Fruit fly (Drosophila melanogaster): ENCODE results near the gene CG7992.

Gene CG7992

DNA sequence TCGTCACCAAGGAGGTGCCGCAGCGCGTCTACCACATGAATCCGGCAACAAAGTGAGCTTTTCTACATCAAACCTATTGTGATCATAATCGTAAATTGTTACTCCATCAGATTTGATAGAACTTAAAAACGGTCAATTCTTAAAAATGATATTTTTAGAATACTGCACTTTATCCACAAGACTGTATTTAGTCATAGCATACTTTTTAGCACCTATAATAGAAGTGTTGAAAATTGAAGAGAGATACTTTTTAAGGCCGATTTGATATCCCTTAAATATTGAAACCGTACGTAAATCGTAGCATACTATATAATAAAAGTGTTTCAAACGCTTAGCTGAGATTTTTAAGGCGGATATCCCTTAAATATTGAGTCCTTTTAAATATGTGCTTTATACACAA, 3.1 kb upstream of the CG7992 start:
- TF ChIP-seq psq (optimal IDR thresholded peaks at IDR 0.05): no peak
- no peak for TF ChIP-seq EcR (GFP tag; optimal IDR thresholded peaks at IDR 0.05)
- TF ChIP-seq pan (optimal IDR thresholded peaks at IDR 0.05): no peak
- TF ChIP-seq CG8478 (optimal IDR thresholded peaks at IDR 0.05): no peak
- TF ChIP-seq usp (GFP tag; optimal IDR thresholded peaks at IDR 0.05): no peak
- no peak for TF ChIP-seq Dll (optimal IDR thresholded peaks at IDR 0.05)

DNA sequence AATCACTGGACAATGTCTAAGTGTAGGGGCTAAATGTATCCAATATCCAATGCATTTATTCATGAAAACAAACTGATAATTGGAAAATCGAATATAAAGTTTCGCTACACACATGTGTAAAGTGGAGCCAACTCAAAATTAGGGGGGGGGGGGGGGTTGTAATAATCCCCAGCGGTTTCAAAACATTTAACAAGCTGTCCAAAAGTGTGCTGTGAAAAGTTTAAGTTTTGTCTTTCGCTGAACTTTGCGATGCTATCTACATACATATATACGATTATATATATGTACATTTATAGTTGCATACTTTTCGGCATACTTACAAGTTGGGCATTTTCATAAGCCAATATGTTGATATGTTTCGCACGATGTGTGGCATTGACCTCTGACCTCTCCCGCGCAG, 2.3 kb upstream of the CG7992 start:
- TF ChIP-seq pan (optimal IDR thresholded peaks at IDR 0.05) (no peak), usp (GFP tag; optimal IDR thresholded peaks at IDR 0.05) (no peak), psq (optimal IDR thresholded peaks at IDR 0.05) (no peak), EcR (GFP tag; optimal IDR thresholded peaks at IDR 0.05) (no peak), Dll (optimal IDR thresholded peaks at IDR 0.05) (no peak), CG8478 (optimal IDR thresholded peaks at IDR 0.05) (no peak)

DNA sequence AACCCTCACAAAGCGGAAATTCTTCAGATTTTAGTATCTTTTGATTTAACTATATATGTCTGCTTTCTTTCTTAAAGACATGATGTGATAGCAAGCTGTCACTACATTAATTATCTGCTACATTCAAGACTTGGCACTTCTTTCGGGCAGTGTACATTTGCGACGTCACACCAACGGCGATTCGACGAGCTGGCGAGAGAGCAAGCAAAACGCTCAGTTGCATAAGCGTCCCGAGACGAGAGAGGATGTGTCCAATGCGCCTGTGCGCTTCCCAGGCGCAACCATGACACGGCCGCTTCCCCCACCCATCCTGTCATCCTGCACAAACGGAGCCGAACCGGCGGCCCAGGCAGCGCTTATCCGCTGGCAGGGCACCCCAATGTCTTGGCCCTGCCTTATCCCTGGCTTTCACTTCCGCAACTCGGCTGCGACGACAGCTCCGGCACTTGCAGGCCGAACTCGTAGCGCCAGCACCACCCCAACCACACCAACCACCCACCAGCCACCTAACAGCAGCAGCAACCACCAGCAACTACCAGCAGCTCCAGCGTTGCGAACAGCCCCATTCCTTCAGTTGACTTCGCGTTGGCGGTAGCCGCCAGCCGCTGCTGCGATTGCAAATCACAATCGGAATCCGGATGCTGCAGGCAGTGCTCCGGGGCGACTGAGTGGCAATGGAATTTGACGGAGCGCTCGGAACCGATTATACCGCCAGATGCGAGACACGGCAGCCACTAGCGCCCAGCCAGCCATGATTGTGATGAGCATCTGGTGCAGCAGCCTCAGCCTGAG, 1.6 kb upstream of the CG7992 start, which contains the start of gene Hs3st-B:
Gene Hs3st-B, plus strand, starts transcription at position 214 of the 792 bp plus-strand sequence.
- TF ChIP-seq CG8478 (optimal IDR thresholded peaks at IDR 0.05): no peak
- no peak for TF ChIP-seq pan (optimal IDR thresholded peaks at IDR 0.05)
- no peak for TF ChIP-seq Dll (optimal IDR thresholded peaks at IDR 0.05)
- no peak for TF ChIP-seq psq (optimal IDR thresholded peaks at IDR 0.05)
- no peak for TF ChIP-seq EcR (GFP tag; optimal IDR thresholded peaks at IDR 0.05)
- no peak for TF ChIP-seq usp (GFP tag; optimal IDR thresholded peaks at IDR 0.05)

DNA sequence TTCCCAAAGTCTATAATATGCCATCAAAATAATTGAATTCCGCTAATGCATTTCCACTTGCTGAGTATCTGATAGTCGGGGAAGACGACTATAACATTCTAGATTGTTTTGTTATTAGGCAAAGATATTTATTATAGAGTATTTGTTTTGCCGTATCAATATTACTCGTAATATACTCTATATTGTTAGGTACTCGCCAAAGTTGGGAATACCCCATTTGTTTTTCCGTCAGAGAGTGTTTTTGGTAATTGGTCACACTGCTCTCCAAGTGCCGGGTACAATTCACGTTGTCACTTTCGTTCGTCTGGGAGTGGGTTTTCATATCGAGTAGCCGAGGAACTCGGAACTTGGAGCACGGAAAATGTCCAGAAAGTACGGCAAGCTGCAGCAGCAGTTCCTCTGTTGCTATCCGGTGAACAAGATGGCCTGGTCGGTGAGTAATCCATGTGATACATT, 3.6 kb downstream of the CG7992 start, which contains the start of gene CG7889:
Gene CG7889, plus strand, starts transcription at position 253 of the 456 bp plus-strand sequence.
- TF ChIP-seq pan (optimal IDR thresholded peaks at IDR 0.05): no peak
- TF ChIP-seq CG8478 (optimal IDR thresholded peaks at IDR 0.05): no peak
- no peak for TF ChIP-seq Dll (optimal IDR thresholded peaks at IDR 0.05)

DNA sequence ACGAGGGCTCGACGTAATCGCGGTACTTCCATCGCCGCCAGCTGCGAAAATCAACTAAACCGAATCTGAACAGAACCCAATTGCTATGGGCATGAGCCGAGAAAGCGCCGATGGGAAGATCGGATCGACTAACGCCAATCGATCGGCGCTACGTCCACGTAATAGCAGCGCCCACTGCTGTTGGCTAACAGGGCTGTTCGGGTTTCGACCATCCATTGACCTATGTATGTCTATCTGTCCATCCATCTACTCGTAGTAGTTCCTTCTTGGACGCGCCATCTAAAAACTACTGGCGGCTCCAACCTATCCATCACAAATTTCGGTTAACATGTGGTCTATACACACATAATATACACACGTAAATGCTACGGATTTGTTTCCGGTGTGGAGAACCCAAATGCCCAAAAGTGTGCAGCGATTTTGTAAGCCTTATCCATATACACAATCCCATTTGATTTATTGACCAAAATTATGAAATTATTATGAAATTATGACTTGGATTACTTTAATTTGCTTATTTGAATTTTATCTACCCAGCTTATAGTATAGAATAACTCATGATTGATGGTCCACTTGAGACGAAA, 5.2 kb downstream of the CG7992 start, which contains the start of gene CG14196:
Gene CG14196, minus strand, starts transcription at position 51 of the 584 bp plus-strand sequence.
- no peak for TF ChIP-seq EcR (GFP tag; optimal IDR thresholded peaks at IDR 0.05)
- no peak for TF ChIP-seq psq (optimal IDR thresholded peaks at IDR 0.05)
- TF ChIP-seq CG8478 (optimal IDR thresholded peaks at IDR 0.05): no peak
- TF ChIP-seq Dll (optimal IDR thresholded peaks at IDR 0.05): no peak
- TF ChIP-seq usp (GFP tag; optimal IDR thresholded peaks at IDR 0.05): no peak
- no peak for TF ChIP-seq pan (optimal IDR thresholded peaks at IDR 0.05)

DNA sequence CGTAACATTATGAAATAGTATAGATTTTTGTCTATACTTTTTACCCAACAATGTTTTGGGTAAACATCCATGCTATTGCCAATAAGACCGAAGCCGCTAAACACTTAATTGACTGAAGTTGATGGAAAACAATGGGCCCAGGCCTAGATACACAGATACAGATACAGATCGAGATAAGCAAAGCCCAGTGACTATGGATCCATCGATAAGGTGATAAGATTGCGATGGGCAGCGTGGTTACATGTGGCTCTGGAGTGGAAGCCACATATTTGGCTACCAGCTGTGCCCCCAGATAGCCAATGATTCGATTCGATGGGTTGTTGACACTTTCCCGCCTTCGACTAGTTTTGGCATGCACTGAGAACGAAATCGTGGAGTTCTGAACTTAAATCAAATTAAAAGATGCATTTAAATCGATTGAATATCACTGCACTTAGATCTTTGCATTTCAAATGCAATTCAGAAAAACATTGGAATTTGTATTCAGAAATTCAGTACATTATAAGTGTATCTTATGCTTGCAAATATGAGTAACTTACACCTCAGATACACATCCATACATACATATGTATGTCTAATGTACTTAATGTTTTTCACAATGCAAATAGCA, 6.7 kb downstream of the CG7992 start:
- TF ChIP-seq Dll (optimal IDR thresholded peaks at IDR 0.05) (no peak), pan (optimal IDR thresholded peaks at IDR 0.05) (no peak), usp (GFP tag; optimal IDR thresholded peaks at IDR 0.05) (no peak), psq (optimal IDR thresholded peaks at IDR 0.05) (no peak), EcR (GFP tag; optimal IDR thresholded peaks at IDR 0.05) (no peak), CG8478 (optimal IDR thresholded peaks at IDR 0.05) (no peak)

DNA sequence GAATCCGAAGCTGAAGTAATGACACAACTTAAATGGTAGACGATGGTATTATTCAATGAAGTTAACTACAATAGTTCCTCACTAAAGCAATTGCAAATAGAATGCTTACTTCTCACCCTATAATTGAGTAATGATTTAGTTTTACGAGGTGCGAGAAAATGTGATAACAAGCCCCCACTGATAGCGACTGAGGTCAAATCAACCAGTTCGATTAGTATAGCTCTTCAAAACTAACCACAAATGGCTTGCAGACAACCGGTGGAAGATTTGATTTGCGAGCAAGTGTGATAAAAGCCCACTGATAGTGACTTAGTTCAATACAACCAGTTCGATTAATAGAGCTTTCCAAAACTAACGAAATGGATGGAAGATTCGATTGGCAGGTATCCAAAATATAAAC, 7.7 kb downstream of the CG7992 start:
- no peak for TF ChIP-seq usp (GFP tag; optimal IDR thresholded peaks at IDR 0.05)
- TF ChIP-seq CG8478 (optimal IDR thresholded peaks at IDR 0.05): no peak
- no peak for TF ChIP-seq Dll (optimal IDR thresholded peaks at IDR 0.05)
- TF ChIP-seq psq (optimal IDR thresholded peaks at IDR 0.05): no peak
- TF ChIP-seq pan (optimal IDR thresholded peaks at IDR 0.05): no peak
- no peak for TF ChIP-seq EcR (GFP tag; optimal IDR thresholded peaks at IDR 0.05)

DNA sequence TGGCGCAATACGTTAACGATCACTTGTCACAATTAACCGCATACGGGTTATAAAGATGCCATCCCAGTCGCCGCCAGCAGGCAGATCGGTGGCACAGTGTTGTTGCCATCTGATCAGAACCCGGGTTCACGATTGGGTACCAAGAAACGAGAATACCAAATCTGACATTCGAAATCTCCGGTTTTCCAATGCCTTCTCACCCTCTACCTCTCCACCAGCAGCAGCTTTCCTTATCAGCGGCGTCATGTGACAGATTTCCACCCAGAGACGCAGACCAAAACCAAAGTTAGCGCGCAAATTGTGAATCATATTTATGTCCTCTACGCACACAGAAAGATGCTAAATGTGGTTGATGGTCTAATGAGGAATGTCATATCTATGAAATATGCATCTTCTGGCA, 8.4 kb downstream of the CG7992 start:
- no peak for TF ChIP-seq EcR (GFP tag; optimal IDR thresholded peaks at IDR 0.05)

DNA sequence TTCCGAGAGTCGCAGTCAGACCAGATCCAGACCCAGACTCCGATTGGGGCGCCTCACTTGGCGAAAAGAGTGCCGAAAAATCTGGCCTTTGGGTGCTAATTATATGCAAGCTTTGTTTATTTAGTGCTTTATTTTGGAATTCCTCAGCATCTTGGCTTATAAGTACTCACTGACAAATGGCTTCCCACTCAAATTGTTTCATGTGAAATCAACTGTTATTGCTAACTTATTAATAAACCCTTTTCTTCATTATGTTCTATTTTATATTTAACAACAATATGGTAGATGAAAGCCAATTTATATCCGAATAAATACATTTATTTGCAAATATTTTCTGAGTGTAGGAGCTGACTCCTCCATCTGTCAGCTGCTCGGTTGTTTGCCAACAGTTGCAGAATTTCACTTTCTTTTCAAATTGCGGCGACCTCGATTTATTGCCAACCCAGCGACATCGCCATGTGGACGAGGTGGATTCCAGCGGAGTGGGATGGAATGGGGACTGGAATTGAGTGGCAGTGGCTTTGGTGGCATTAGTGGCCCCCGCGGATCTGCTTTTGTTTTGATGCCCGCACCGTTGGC, 17.1 kb downstream of the CG7992 start:
- no peak for TF ChIP-seq usp (GFP tag; optimal IDR thresholded peaks at IDR 0.05)
- TF ChIP-seq psq (optimal IDR thresholded peaks at IDR 0.05): no peak
- TF ChIP-seq pan (optimal IDR thresholded peaks at IDR 0.05): no peak
- TF ChIP-seq Dll (optimal IDR thresholded peaks at IDR 0.05): no peak
- TF ChIP-seq EcR (GFP tag; optimal IDR thresholded peaks at IDR 0.05): no peak
- TF ChIP-seq CG8478 (optimal IDR thresholded peaks at IDR 0.05): no peak

DNA sequence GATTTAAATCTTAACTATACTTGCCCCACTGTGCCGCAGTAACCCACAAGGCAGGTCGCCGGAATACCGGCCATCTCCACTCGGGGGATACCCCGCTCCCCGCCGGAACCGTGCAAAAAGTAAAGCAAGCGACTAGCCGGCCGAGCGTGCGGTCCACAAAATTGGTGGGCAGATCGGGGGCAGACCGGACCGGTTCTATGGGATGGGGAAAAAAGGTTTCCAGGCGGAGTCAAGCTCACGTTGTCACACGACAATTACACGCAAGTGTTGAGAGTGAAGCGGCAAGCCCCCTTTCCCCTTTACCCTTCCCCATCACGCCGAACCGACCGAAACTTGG, 21.8 kb downstream of the CG7992 start:
- TF ChIP-seq usp (GFP tag; optimal IDR thresholded peaks at IDR 0.05) (no peak), CG8478 (optimal IDR thresholded peaks at IDR 0.05) (no peak), Dll (optimal IDR thresholded peaks at IDR 0.05) (no peak), psq (optimal IDR thresholded peaks at IDR 0.05) (no peak)

DNA sequence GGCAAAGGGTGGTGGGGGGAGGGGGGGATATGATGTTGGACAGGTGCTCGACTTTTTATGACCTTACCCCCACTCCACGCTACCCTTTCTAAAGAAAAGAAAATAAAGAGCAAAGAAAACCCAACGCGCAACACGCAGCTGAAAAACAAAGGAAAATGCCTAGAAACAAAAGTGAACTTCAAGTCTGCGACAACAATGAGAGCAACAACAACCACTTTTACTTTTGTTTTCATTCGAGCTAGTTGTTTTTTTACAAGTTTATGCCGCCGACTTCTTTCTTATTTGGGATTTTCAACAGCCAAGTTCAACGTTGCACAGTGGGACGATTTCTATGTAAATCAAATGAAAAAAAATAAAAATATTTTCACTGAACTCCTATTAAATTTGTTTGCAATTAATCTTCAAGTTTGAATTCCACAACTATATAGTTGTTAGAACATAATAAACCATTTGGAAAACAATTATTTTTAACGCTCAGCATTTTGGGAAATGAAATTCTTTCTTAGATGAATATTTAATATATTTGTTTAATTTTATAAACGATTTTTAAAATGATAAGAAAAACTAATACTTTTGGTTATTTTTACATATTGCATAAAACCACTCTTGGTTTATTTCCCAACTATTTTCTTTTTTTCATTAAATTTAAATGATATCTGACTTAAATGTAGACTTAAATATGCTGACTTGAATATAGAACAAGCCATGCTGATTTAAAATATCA, 22.3 kb downstream of the CG7992 start:
- no peak for TF ChIP-seq CG8478 (optimal IDR thresholded peaks at IDR 0.05)

Measured in whole organism.